Worm (Caenorhabditis elegans): ENCODE measurements around the gene cpx-2.

The cpx-2 gene

DNA sequence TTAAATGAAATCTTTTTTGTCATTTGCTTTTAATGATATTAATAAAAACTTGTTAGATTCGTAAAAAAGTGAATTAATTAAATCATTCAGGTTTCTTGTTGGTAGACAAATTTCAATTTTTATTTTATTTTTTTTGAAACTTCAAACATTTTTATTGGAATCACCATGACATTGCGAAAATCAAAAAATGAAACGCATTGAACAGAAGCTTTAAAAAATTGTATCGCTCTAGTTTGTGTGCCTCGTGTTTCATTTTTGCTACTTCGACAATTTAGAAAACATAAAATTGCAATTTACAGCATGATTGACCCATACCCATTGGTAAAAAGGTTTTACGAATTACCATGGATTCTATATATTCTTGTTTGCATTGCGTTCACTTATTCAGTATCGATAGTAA, 13.3 kb upstream of the cpx-2 start, which contains the start of gene R03G8.1:
R03G8.1 (plus strand) TSS at position 301 of the 400 bp plus-strand sequence.
- TF ChIP-seq sdz-12 (GFP tag; optimal IDR thresholded peaks at IDR 0.05) (no peak), daf-19 (GFP tag; conservative IDR thresholded peaks at IDR 0.05) (no peak)

DNA sequence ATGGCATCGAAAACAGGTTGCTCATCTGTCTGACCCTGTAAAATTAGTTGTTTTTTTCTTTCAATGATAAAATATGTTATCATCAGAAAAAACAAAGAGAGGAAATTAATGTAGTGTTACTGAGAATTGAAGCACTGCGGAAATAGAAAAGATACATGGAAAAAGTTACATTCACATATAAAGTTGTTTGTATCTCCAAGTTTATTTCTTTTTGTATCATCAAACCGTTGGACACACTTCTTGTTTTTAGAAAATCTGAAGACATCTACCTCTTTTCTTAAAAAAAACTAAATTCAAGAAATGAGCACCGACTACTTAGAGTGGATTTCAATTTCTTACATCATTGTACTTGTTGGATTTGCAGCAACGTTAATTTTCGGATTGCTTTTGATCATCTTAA, 11.3 kb upstream of the cpx-2 start, which contains the start of gene str-10:
str-10 (plus strand) TSS at position 301 of the 400 bp plus-strand sequence.
- TF ChIP-seq T26A8.4 (GFP tag; IDR thresholded peaks at IDR 0.05) = no peak
- TF ChIP-seq lin-39 (tag; optimal IDR thresholded peaks at IDR 0.05) = no peak
- TF ChIP-seq pqm-1 (tag; optimal IDR thresholded peaks at IDR 0.05) = no peak
- no peak for TF ChIP-seq daf-8 (GFP tag; IDR thresholded peaks at IDR 0.05)
- no peak for TF ChIP-seq attf-4 (tag; optimal IDR thresholded peaks at IDR 0.05)
- TF ChIP-seq mxl-3 (GFP tag; optimal IDR thresholded peaks at IDR 0.05) = no peak
- TF ChIP-seq nhr-11 (tag; optimal IDR thresholded peaks at IDR 0.05) = no peak
- no peak for TF ChIP-seq fkh-10 (GFP tag; optimal IDR thresholded peaks at IDR 0.05)
- TF ChIP-seq pha-4 (GFP tag; IDR thresholded peaks at IDR 0.05) = no peak
- no peak for TF ChIP-seq pha-4 (tag; optimal IDR thresholded peaks at IDR 0.05)
- TF ChIP-seq ama-1 (optimal IDR thresholded peaks at IDR 0.05) = no peak
- no peak for TF ChIP-seq F10B5.3 (tag; optimal IDR thresholded peaks at IDR 0.05)

DNA sequence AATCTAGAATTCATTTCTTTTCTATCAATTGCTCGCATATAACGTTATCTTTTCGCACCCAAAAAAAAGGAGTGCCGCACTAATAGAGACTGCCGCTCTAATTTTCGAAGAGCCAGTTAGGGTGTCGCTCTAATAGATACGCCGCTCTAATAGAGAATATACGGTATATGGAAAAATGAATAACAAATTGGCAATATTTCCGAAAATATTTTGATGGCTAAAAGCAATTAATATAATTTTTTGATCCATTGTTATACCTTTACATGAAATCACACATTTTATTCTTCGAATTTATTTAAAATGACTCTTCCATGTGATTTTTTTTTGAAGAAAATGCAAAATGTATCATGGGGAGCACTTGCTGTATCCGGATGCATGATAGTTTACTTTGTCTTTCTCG, 6.9 kb upstream of the cpx-2 start, which contains the start of gene K03A11.4:
K03A11.4 (plus strand) TSS at position 301 of the 400 bp plus-strand sequence.
- TF ChIP-seq ces-1 (GFP tag; optimal IDR thresholded peaks at IDR 0.05) (no peak), ceh-28 (tag; optimal IDR thresholded peaks at IDR 0.05) (no peak), dve-1 (tag; optimal IDR thresholded peaks at IDR 0.05; ENCODE audit: insufficient read depth) (no peak), tra-1 (GFP tag; IDR thresholded peaks at IDR 0.05) (no peak), nhr-6 (tag; optimal IDR thresholded peaks at IDR 0.05) (no peak), egl-43 (GFP tag; IDR thresholded peaks at IDR 0.05) (no peak), F44E2.7 (GFP tag; IDR thresholded peaks at IDR 0.05) (no peak), zip-2 (tag; optimal IDR thresholded peaks at IDR 0.05) (no peak), gei-8 (GFP tag; optimal IDR thresholded peaks at IDR 0.05) (no peak), ceh-20 (GFP tag; IDR thresholded peaks at IDR 0.05) (no peak), ctbp-1 (GFP tag; IDR thresholded peaks at IDR 0.05) (no peak), lir-3 (tag; optimal IDR thresholded peaks at IDR 0.05) (no peak), madf-5 (GFP tag; IDR thresholded peaks at IDR 0.05) (no peak), fos-1 (tag; optimal IDR thresholded peaks at IDR 0.05) (no peak), aly-2 (tag; optimal IDR thresholded peaks at IDR 0.05) (no peak), duxl-1 (tag; optimal IDR thresholded peaks at IDR 0.05; ENCODE audit: poor library complexity) (no peak), D1046.2 (GFP tag; IDR thresholded peaks at IDR 0.05) (no peak), F10B5.3 (tag; optimal IDR thresholded peaks at IDR 0.05) (no peak), saeg-2 (GFP tag; IDR thresholded peaks at IDR 0.05) (no peak)

DNA sequence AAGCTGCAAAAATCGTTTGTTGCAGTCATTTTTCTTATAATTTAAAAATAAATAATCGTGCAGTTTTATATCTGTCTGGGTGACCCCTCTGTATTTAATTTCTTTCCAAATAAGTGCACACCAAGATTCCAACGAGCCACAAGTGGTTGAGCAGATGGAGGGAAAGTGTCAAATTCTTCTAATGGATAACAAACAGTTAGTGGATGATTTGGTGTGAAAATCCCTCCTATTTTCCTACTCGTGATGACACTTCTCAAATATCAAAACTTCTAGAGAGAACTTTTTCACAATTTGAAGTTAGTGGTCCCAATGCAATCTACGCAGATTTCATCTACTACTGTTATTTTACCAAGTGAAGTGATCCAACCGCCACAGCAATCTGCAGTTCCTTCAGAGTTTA, 3.4 kb upstream of the cpx-2 start, which contains the start of gene ceh-28:
ceh-28 (plus strand) TSS at position 301 of the 400 bp plus-strand sequence.
- TF ChIP-seq unc-130 (GFP tag; optimal IDR thresholded peaks at IDR 0.05) (no peak), hlh-11 (tag; optimal IDR thresholded peaks at IDR 0.05) (no peak), lin-13 (GFP tag; optimal IDR thresholded peaks at IDR 0.05) (no peak), attf-4 (tag; optimal IDR thresholded peaks at IDR 0.05) (no peak), dmd-8 (GFP tag; IDR thresholded peaks at IDR 0.05) (no peak), vab-7 (GFP tag; IDR thresholded peaks at IDR 0.05) (no peak), lsy-2 (tag; optimal IDR thresholded peaks at IDR 0.05) (no peak)

Data from whole organism, L4 larva.